Fruit fly (Drosophila melanogaster): ENCODE results near the gene CG13077.

CG13077 gene

DNA sequence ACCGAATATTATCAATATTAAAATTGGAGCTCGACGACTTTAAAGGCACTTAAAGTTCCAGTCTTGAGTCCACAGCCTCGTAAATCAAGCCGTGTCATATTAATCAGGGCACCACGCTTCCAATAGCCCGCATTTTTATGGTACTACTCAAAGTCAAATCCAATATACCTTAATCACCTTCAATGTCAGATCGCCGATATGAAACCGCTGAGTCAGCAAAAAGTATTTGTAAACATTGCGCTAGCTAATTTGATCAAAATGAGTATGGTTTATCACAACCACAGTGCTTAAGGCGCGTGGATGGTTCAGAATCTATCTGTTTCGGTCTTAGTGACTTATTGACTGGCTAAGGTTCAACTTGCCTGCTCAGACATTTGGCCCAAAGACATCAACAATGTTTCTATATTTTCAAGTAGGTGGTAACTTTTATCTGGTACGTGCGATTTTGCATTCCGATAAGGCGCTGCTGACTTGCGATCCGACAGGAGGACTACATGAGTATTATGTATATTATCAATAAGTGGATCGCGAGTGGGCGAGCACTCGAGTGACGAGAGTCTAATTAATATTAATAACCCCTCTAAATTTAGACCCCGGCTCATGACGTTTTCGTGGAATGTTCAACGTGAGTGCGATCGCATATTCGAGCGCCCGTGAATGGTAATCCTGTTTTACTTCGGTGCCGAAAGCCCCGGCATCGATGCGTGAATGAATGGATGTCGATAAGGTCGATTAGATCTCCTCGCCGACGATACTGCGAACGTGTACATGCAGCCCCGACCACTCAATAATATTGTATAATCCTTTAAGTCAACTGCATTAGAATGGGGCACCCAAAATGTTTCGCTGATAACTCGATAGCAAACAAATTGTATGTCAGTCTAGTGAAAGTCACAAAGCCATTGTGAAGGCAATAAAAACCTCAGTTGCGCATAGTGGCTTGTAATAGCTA, 2.4 kb upstream of the CG13077 start, which contains the start of gene CG13078:
Gene CG13078 (plus strand): TSS at position 902 of the 952 bp plus-strand sequence.
- TF ChIP-seq vri (GFP tag; optimal IDR thresholded peaks at IDR 0.05) (no peak), achi (GFP tag; optimal IDR thresholded peaks at IDR 0.05) (no peak), CG11902 (GFP tag; optimal IDR thresholded peaks at IDR 0.05) (no peak), CG7368 (GFP tag; optimal IDR thresholded peaks at IDR 0.05) (no peak), Hr39 (GFP tag; optimal IDR thresholded peaks at IDR 0.05) (no peak), Eip93F (GFP tag; optimal IDR thresholded peaks at IDR 0.05) (no peak), salr (GFP tag; optimal IDR thresholded peaks at IDR 0.05) (no peak), lz (GFP tag; optimal IDR thresholded peaks at IDR 0.05) (no peak)

DNA sequence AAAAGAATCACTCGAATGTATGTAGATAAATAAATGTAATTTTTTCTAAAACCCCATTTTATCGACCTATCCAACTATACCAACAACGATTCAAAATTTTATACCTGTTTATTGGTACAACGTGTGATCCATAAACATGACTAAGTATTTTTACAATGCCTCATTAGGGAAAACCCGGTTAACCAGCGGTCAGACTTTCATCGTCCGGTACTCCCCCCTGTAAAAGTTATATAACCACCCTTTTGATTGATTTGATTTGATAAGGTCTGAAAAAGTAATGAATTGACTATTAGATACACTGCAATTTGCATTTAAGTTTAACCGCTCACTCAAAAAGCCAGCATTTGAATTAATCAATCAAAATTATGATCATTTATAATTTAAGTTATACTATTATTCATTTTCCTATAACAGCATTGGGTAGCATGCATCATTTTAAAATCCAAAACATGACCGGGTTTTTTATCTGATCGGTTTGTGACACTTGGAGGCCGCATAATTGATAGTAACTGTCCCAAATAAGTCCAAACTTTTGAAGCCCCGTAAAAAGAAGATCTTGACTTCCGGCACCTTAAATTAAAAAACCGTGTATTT, 1.7 kb downstream of the CG13077 start:
- peak; percentile 7 for TF ChIP-seq vri (GFP tag; optimal IDR thresholded peaks at IDR 0.05)
- no peak for TF ChIP-seq fkh (GFP tag; optimal IDR thresholded peaks at IDR 0.05)
- TF ChIP-seq Eip78C (GFP tag): peak; percentile 25
- no peak for TF ChIP-seq Blimp-1 (GFP tag; optimal IDR thresholded peaks at IDR 0.05)
- no peak for TF ChIP-seq lz (GFP tag; optimal IDR thresholded peaks at IDR 0.05)

DNA sequence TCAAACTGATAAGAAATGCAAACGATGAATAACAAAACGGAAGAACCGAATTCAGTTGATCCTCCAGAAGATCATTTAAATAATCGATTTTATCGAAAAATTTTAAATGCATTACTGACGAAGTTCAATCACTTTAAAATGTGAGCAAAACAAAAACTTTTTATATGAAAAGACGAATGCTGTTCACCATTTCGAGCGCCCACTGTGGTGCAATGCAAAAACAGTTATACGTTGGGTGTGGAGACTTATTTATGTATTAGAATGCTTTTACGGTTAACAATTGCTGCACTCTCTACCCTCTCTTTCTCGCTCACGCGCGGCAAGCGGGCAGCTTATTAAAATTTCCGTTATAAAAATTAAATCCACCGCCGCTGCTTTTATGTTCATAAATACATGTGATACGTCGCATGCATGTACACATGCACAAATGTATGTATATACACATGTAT, 5.2 kb downstream of the CG13077 start:
- peak; percentile 56; the same call in 2 of the 3 replicates for TF ChIP-seq CG6163 (GFP tag; IDR thresholded peaks at IDR 0.05)
- TF ChIP-seq dac (GFP tag; optimal IDR thresholded peaks at IDR 0.05): peak; percentile 22
- TF ChIP-seq Hr38 (GFP tag; optimal IDR thresholded peaks at IDR 0.05): no peak
- TF ChIP-seq Smox (GFP tag; optimal IDR thresholded peaks at IDR 0.05): no peak
- TF ChIP-seq dsx (GFP tag; optimal IDR thresholded peaks at IDR 0.05; ENCODE audit: poor library complexity, severe bottlenecking): no peak
- peak; percentile 43 for TF ChIP-seq Met (GFP tag; optimal IDR thresholded peaks at IDR 0.05)
- TF ChIP-seq CG3032 (tag; optimal IDR thresholded peaks at IDR 0.05): peak; percentile 5
- peak; percentile 31 for TF ChIP-seq CG31627 (GFP tag; optimal IDR thresholded peaks at IDR 0.05)
- TF ChIP-seq esn (GFP tag; optimal IDR thresholded peaks at IDR 0.05): peak; percentile 51
- no peak for TF ChIP-seq salr (GFP tag; optimal IDR thresholded peaks at IDR 0.05)
- no peak for TF ChIP-seq CG11902 (GFP tag; optimal IDR thresholded peaks at IDR 0.05)
- TF ChIP-seq CG15336 (GFP tag; IDR thresholded peaks at IDR 0.05): peak; percentile 27; the same call in 1 of the 2 replicates
- peak; percentile 44 for TF ChIP-seq Hr39 (GFP tag; optimal IDR thresholded peaks at IDR 0.05)
- TF ChIP-seq Sox14 (GFP tag; optimal IDR thresholded peaks at IDR 0.05): no peak
- TF ChIP-seq CG4318 (GFP tag; optimal IDR thresholded peaks at IDR 0.05): peak; percentile 28
- no peak for TF ChIP-seq CG16779 (tag; optimal IDR thresholded peaks at IDR 0.05)
- peak; percentile 37 for TF ChIP-seq Eip93F (GFP tag; optimal IDR thresholded peaks at IDR 0.05)
- peak; percentile 59; the same call in 1 of the 3 replicates for TF ChIP-seq eg (GFP tag; IDR thresholded peaks at IDR 0.05)
- TF ChIP-seq Sox102F (GFP tag; optimal IDR thresholded peaks at IDR 0.05): peak; percentile 22
- TF ChIP-seq CG10631 (GFP tag; optimal IDR thresholded peaks at IDR 0.05): peak; percentile 33
- TF ChIP-seq net (GFP tag; optimal IDR thresholded peaks at IDR 0.05): peak; percentile 31
- TF ChIP-seq Eip78C (GFP tag): peak; percentile 83
- TF ChIP-seq achi (GFP tag; optimal IDR thresholded peaks at IDR 0.05): peak; percentile 37
- peak; percentile 28 for TF ChIP-seq CG10669 (GFP tag; optimal IDR thresholded peaks at IDR 0.05)
- peak; percentile 54 for TF ChIP-seq OdsH (GFP tag; optimal IDR thresholded peaks at IDR 0.05)
- TF ChIP-seq lz (GFP tag; optimal IDR thresholded peaks at IDR 0.05): peak; percentile 49
- 0 out of 3 replicates have a peak, but pooled peaks have one; percentile 39 for TF ChIP-seq CG8119 (GFP tag; IDR thresholded peaks at IDR 0.05)
- no peak for TF ChIP-seq CG11294 (GFP tag; IDR thresholded peaks at IDR 0.05)
- TF ChIP-seq cyc (GFP tag; optimal IDR thresholded peaks at IDR 0.05): peak; percentile 27
- no peak for TF ChIP-seq Ets96B (tag; optimal IDR thresholded peaks at IDR 0.05)
- no peak for TF ChIP-seq CG8632 (GFP tag; optimal IDR thresholded peaks at IDR 0.05)
- no peak for TF ChIP-seq CG11762 (GFP tag; optimal IDR thresholded peaks at IDR 0.05; ENCODE audit: insufficient read depth)
- TF ChIP-seq pdm3 (GFP tag; optimal IDR thresholded peaks at IDR 0.05): peak; percentile 54
- TF ChIP-seq acj6 (GFP tag; optimal IDR thresholded peaks at IDR 0.05): peak; percentile 8
- TF ChIP-seq CG6276 (GFP tag; optimal IDR thresholded peaks at IDR 0.05): no peak
- TF ChIP-seq CG34406 (GFP tag; optimal IDR thresholded peaks at IDR 0.05): no peak
- peak; percentile 35 for TF ChIP-seq CG3919 (GFP tag; optimal IDR thresholded peaks at IDR 0.05)
- TF ChIP-seq Gug (GFP tag; IDR thresholded peaks at IDR 0.05): peak; percentile 37
- TF ChIP-seq fkh (GFP tag; optimal IDR thresholded peaks at IDR 0.05): no peak
- peak; percentile 4 for TF ChIP-seq vri (GFP tag; optimal IDR thresholded peaks at IDR 0.05)
- peak; percentile 90 for TF ChIP-seq svp (GFP tag)

All from whole organism, prepupa.